Fruit fly (Drosophila melanogaster) whole organism, embryonic: ENCODE data around the gene Cpr67Fa2.
A peak's percentile ranks its signal among the peaks of the same experiment; 100 is the strongest.

ENCODE experiments used
- Bteb2 ChIP-seq: fragments of 200-800 bp; sonication (Bioruptor generic); optimal IDR thresholded peaks from 2 replicates; lab custom pipeline; 2016; ENCODE audit warnings: missing biosample characterization, missing genetic modification characterization
- CG1024 ChIP-seq: fragments of 200-800 bp; sonication (Bioruptor generic); IDR thresholded peaks from 2 replicates; pipeline ENCODE4 v1.3.6; 2022; ENCODE audit warnings: missing biosample characterization, missing genetic modification characterization
- CG10366 ChIP-seq: fragments of 200-800 bp; sonication (Bioruptor generic); IDR thresholded peaks from 2 replicates; pipeline ENCODE4 v1.3.6; 2022; ENCODE audit warnings: missing biosample characterization, missing genetic modification characterization
- CG10431 ChIP-seq: fragments of 200-800 bp; sonication (Bioruptor generic); optimal IDR thresholded peaks from 3 replicates; lab custom pipeline; 2018; ENCODE audit warnings: missing biosample characterization, mild to moderate bottlenecking, missing genetic modification characterization
- CG10543 ChIP-seq: fragments of 200-800 bp; sonication (Bioruptor generic); optimal IDR thresholded peaks from 3 replicates; lab custom pipeline; 2017; ENCODE audit warnings: missing biosample characterization, mild to moderate bottlenecking, missing genetic modification characterization, moderate library complexity
- CG12104 ChIP-seq: fragments of 200-800 bp; sonication (Bioruptor generic); optimal IDR thresholded peaks from 3 replicates; lab custom pipeline; 2016; ENCODE audit warnings: missing biosample characterization, missing genetic modification characterization
- CG13296 ChIP-seq: fragments of 200-800 bp; sonication (Bioruptor generic); optimal IDR thresholded peaks from 3 replicates; lab custom pipeline; 2018; ENCODE audit warnings: missing biosample characterization, mild to moderate bottlenecking, missing genetic modification characterization
- CG1602 ChIP-seq: fragments of 200-800 bp; sonication (Bioruptor generic); optimal IDR thresholded peaks from 3 replicates; lab custom pipeline; 2016; ENCODE audit warnings: missing biosample characterization, missing genetic modification characterization
- CG16813 ChIP-seq: fragments of 200-800 bp; sonication (Bioruptor generic); IDR thresholded peaks from 3 replicates; pipeline ENCODE4 v1.3.6; 2022; ENCODE audit warnings: missing biosample characterization, missing genetic modification characterization; ENCODE audit not compliant: partially characterized antibody
- CG17328 ChIP-seq: fragments of 200-800 bp; sonication (Bioruptor generic); IDR thresholded peaks from 2 replicates; pipeline ENCODE4 v1.3.6; 2022; ENCODE audit warnings: missing biosample characterization, missing genetic modification characterization
- CG18476 ChIP-seq: fragments of 200-800 bp; sonication (Bioruptor generic); optimal IDR thresholded peaks from 2 replicates; lab custom pipeline; 2016; ENCODE audit warnings: missing biosample characterization, mild to moderate bottlenecking, missing genetic modification characterization
- CG2202 ChIP-seq: fragments of 200-800 bp; sonication (Bioruptor generic); optimal IDR thresholded peaks from 2 replicates; lab custom pipeline; 2018; ENCODE audit warnings: missing biosample characterization, mild to moderate bottlenecking, missing genetic modification characterization
- CG30403 ChIP-seq: fragments of 200-800 bp; sonication (Bioruptor generic); optimal IDR thresholded peaks from 3 replicates; lab custom pipeline; 2016; ENCODE audit warnings: missing biosample characterization, missing genetic modification characterization
- CG30431 ChIP-seq: fragments of 200-800 bp; sonication (Bioruptor generic); optimal IDR thresholded peaks from 2 replicates; lab custom pipeline; 2017; ENCODE audit warnings: missing biosample characterization, missing genetic modification characterization
- CG31224 ChIP-seq: fragments of 200-800 bp; sonication (Bioruptor generic); IDR thresholded peaks from 2 replicates; pipeline ENCODE4 v1.3.6; 2022; ENCODE audit warnings: missing biosample characterization, missing genetic modification characterization
- CG31388 ChIP-seq: fragments of 200-800 bp; sonication (Bioruptor generic); optimal IDR thresholded peaks from 2 replicates; lab custom pipeline; 2016; ENCODE audit warnings: missing biosample characterization, missing genetic modification characterization
- CG3847 ChIP-seq: fragments of 200-800 bp; sonication (Bioruptor generic); IDR thresholded peaks from 2 replicates; pipeline ENCODE4 v1.3.6; 2022; ENCODE audit warnings: missing biosample characterization, missing genetic modification characterization
- CG6689 ChIP-seq: fragments of 200-800 bp; sonication (Bioruptor generic); IDR thresholded peaks from 2 replicates; pipeline ENCODE4 v1.3.6; 2022; ENCODE audit warnings: missing biosample characterization, missing genetic modification characterization
- CG9797 ChIP-seq: fragments of 200-800 bp; sonication (Bioruptor generic); optimal IDR thresholded peaks from 3 replicates; lab custom pipeline; 2018; ENCODE audit warnings: missing biosample characterization, mild to moderate bottlenecking, missing genetic modification characterization
- CG9817 ChIP-seq: fragments of 200-800 bp; sonication (Bioruptor generic); optimal IDR thresholded peaks from 2 replicates; lab custom pipeline; 2018; ENCODE audit warnings: missing biosample characterization, mild to moderate bottlenecking, missing genetic modification characterization, moderate library complexity
- Dip2 ChIP-seq: fragments of 200-800 bp; sonication (Bioruptor generic); IDR thresholded peaks from 2 replicates; pipeline ENCODE4 v1.3.6; 2022; ENCODE audit warnings: missing biosample characterization, missing genetic modification characterization
- Dll ChIP-seq: fragments of 200-800 bp; sonication (Bioruptor generic); IDR thresholded peaks from 4 replicates; pipeline ENCODE4 v1.3.6; 2022; ENCODE audit warnings: missing biosample characterization, missing genetic modification characterization; ENCODE audit not compliant: partially characterized antibody
- E2f1 ChIP-seq: fragments of 200-800 bp; sonication (Bioruptor generic); IDR thresholded peaks from 2 replicates; pipeline ENCODE4 v1.3.6; 2022; ENCODE audit warnings: missing biosample characterization, missing genetic modification characterization
- E2f2 ChIP-seq: fragments of 200-800 bp; sonication (Bioruptor generic); IDR thresholded peaks from 2 replicates; pipeline ENCODE4 v1.3.6; 2022; ENCODE audit warnings: missing biosample characterization, missing genetic modification characterization
- Fer3 ChIP-seq: fragments of 200-800 bp; sonication (Bioruptor generic); optimal IDR thresholded peaks from 2 replicates; lab custom pipeline; 2018; ENCODE audit warnings: missing biosample characterization, mild to moderate bottlenecking, missing genetic modification characterization, moderate library complexity
- HHEX ChIP-seq: fragments of 200-800 bp; sonication (Bioruptor generic); optimal IDR thresholded peaks from 3 replicates; lab custom pipeline; 2017; ENCODE audit warnings: missing biosample characterization, mild to moderate bottlenecking, missing genetic modification characterization, missing genetic modification reagents
- HLH4C ChIP-seq: fragments of 200-800 bp; sonication (Bioruptor generic); IDR thresholded peaks from 3 replicates; pipeline ENCODE4 v1.3.6; 2022; ENCODE audit warnings: missing biosample characterization, missing genetic modification characterization; ENCODE audit not compliant: partially characterized antibody
- Jarid2 ChIP-seq: fragments of 200-800 bp; sonication (Bioruptor generic); optimal IDR thresholded peaks from 3 replicates; lab custom pipeline; 2017; ENCODE audit warnings: mild to moderate bottlenecking, missing biosample characterization, missing genetic modification reagents, missing genetic modification characterization
- Lpt ChIP-seq: fragments of >200 bp; optimal IDR thresholded peaks from 2 replicates; lab custom pipeline; 2018; ENCODE audit warnings: missing biosample characterization, missing genetic modification characterization
- Meics ChIP-seq: fragments of 200-800 bp; sonication (Bioruptor generic); optimal IDR thresholded peaks from 2 replicates; lab custom pipeline; 2017; ENCODE audit warnings: missing biosample characterization, mild to moderate bottlenecking, missing genetic modification characterization
- Neu2 ChIP-seq: fragments of 200-800 bp; sonication (Bioruptor generic); optimal IDR thresholded peaks from 3 replicates; lab custom pipeline; 2016; ENCODE audit warnings: missing biosample characterization, missing genetic modification characterization, borderline replicate concordance
- Pdp1 ChIP-seq, 2 experiments: fragments of 200-800 bp; sonication (Bioruptor generic); optimal IDR thresholded peaks; 3 replicates each; lab custom pipeline; 2016; ENCODE audit warnings: missing biosample characterization in 2 of 2, missing genetic modification characterization in 2 of 2, mild to moderate bottlenecking in 1 of 2, moderate library complexity in 1 of 2
- chn ChIP-seq: fragments of 200-800 bp; sonication (Bioruptor generic); optimal IDR thresholded peaks from 2 replicates; lab custom pipeline; 2016; ENCODE audit warnings: missing biosample characterization, missing genetic modification characterization
- crp ChIP-seq, 2 experiments: fragments of 200-800 bp; sonication (Bioruptor generic); optimal IDR thresholded peaks; 2 replicates in 1 of 2; 3 replicates in 1 of 2; lab custom pipeline; 2017; ENCODE audit warnings: missing biosample characterization in 2 of 2, missing genetic modification characterization in 2 of 2, mild to moderate bottlenecking in 1 of 2, moderate library complexity in 1 of 2
- dati ChIP-seq: fragments of 200-800 bp; sonication (Bioruptor generic); IDR thresholded peaks from 2 replicates; pipeline ENCODE4 v1.3.6; 2022; ENCODE audit warnings: missing biosample characterization, missing genetic modification characterization
- disco-r ChIP-seq: fragments of 200-800 bp; sonication (Bioruptor generic); optimal IDR thresholded peaks from 2 replicates; lab custom pipeline; 2016; ENCODE audit warnings: missing biosample characterization, missing genetic modification characterization
- fd64A ChIP-seq: fragments of 200-800 bp; sonication (Bioruptor generic); optimal IDR thresholded peaks from 3 replicates; lab custom pipeline; 2018; ENCODE audit warnings: missing biosample characterization, mild to moderate bottlenecking, missing genetic modification characterization
- fd96Cb ChIP-seq: fragments of 200-800 bp; sonication (Bioruptor generic); optimal IDR thresholded peaks from 2 replicates; lab custom pipeline; 2018; ENCODE audit warnings: missing biosample characterization, mild to moderate bottlenecking, missing genetic modification characterization, moderate library complexity
- ftz-f1 ChIP-seq: fragments of 200-800 bp; sonication (Bioruptor generic); optimal IDR thresholded peaks from 2 replicates; lab custom pipeline; 2016; ENCODE audit warnings: missing biosample characterization, missing genetic modification characterization
- grn ChIP-seq: fragments of 200-800 bp; sonication (Bioruptor generic); optimal IDR thresholded peaks from 3 replicates; lab custom pipeline; 2017; ENCODE audit warnings: missing biosample characterization, missing genetic modification characterization
- ham ChIP-seq: fragments of 200-800 bp; sonication (Bioruptor generic); IDR thresholded peaks from 2 replicates; pipeline ENCODE4 v1.3.6; 2022; ENCODE audit warnings: missing biosample characterization, missing genetic modification characterization
- insv ChIP-seq, 2 experiments: fragments of 200-800 bp; sonication (Bioruptor generic); optimal IDR thresholded peaks; 3 replicates each; lab custom pipeline; 2016 to 2018; ENCODE audit warnings: missing biosample characterization in 2 of 2, missing genetic modification characterization in 2 of 2
- kni ChIP-seq: fragments of 200-800 bp; sonication (Bioruptor generic); optimal IDR thresholded peaks from 3 replicates; lab custom pipeline; 2017; ENCODE audit warnings: mild to moderate bottlenecking, missing biosample characterization, missing genetic modification reagents, missing genetic modification characterization
- lola ChIP-seq, 3 experiments: fragments of >200 bp in 2 of 3; fragments of 200-800 bp in 1 of 3; sonication (Bioruptor generic) in 1 of 3; optimal IDR thresholded peaks; 2 replicates each; lab custom pipeline; 2017 to 2019; ENCODE audit warnings: missing biosample characterization in 3 of 3, missing genetic modification characterization in 3 of 3, mild to moderate bottlenecking in 1 of 3, moderate library complexity in 1 of 3
- phol ChIP-seq: fragments of 200-800 bp; sonication (Bioruptor generic); optimal IDR thresholded peaks from 3 replicates; lab custom pipeline; 2018; ENCODE audit warnings: missing biosample characterization, mild to moderate bottlenecking, missing genetic modification characterization, moderate library complexity
- pros ChIP-seq: fragments of 200-800 bp; sonication (Bioruptor generic); optimal IDR thresholded peaks from 3 replicates; lab custom pipeline; 2019; ENCODE audit warnings: missing biosample characterization, mild to moderate bottlenecking, missing genetic modification characterization, moderate library complexity
- sug ChIP-seq: fragments of 200-800 bp; optimal IDR thresholded peaks from 2 replicates; lab custom pipeline; 2019; ENCODE audit warnings: missing biosample characterization, mild to moderate bottlenecking, missing genetic modification characterization, moderate library complexity
- wek ChIP-seq: fragments of 200-800 bp; sonication (Bioruptor generic); optimal IDR thresholded peaks from 3 replicates; lab custom pipeline; 2018; ENCODE audit warnings: missing biosample characterization, mild to moderate bottlenecking, missing genetic modification characterization, moderate library complexity
- zen ChIP-seq: fragments of 200-800 bp; sonication (Bioruptor generic); optimal IDR thresholded peaks from 3 replicates; lab custom pipeline; 2018; ENCODE audit warnings: missing biosample characterization, mild to moderate bottlenecking, missing genetic modification characterization, moderate library complexity

Cpr67Fa2 gene

dm6 chr3L:10847790-10848492, 43.6 kb upstream of the Cpr67Fa2 start:
- TF ChIP-seq disco-r: no peak
- no peak for TF ChIP-seq E2f2 (GFP tag; lab: Robert Waterston, UW)
- TF ChIP-seq sug: no peak
- no peak for TF ChIP-seq CG18476 (GFP tag; lab: Kevin White, UChicago)
- TF ChIP-seq Dip2 (GFP tag; lab: Robert Waterston, UW): no peak
- TF ChIP-seq Dll (GFP tag; lab: Robert Waterston, UW): no peak
- TF ChIP-seq HHEX (GFP tag; lab: Kevin White, UChicago): no peak
- no peak for TF ChIP-seq E2f1 (GFP tag; lab: Robert Waterston, UW)
- no peak for TF ChIP-seq CG10543
- TF ChIP-seq Lpt (GFP tag; lab: Kevin White, UChicago): no peak
- TF ChIP-seq HLH4C (GFP tag; lab: Robert Waterston, UW): no peak
- TF ChIP-seq phol (tag; lab: Kevin White, UChicago): peak; percentile 69
- TF ChIP-seq Neu2: peak; percentile 35
- no peak for TF ChIP-seq wek (GFP tag; lab: Kevin White, UChicago)
- TF ChIP-seq CG13296 (GFP tag; lab: Kevin White, UChicago): no peak
- no peak for TF ChIP-seq pros
- TF ChIP-seq CG30403 (GFP tag; lab: Kevin White, UChicago): peak; percentile 37
- no peak for TF ChIP-seq CG10366
- TF ChIP-seq chn (GFP tag; lab: Kevin White, UChicago): peak; percentile 41
- TF ChIP-seq CG10431 (GFP tag; lab: Kevin White, UChicago): no peak
- TF ChIP-seq crp (GFP tag; optimal IDR thresholded peaks at IDR 0.05; lab: Kevin White, UChicago): no peak
- TF ChIP-seq CG6689 (GFP tag; lab: Robert Waterston, UW): no peak
- TF ChIP-seq CG3847 (GFP tag; lab: Robert Waterston, UW): no peak
- peak; percentile 83 for TF ChIP-seq zen (tag; lab: Kevin White, UChicago)
- TF ChIP-seq Pdp1 (GFP tag; optimal IDR thresholded peaks at IDR 0.05; lab: Kevin White, UChicago): peak; percentile 9 to 19
- TF ChIP-seq Meics (GFP tag; lab: Kevin White, UChicago): no peak
- no peak for TF ChIP-seq CG17328 (GFP tag; lab: Robert Waterston, UW)
- TF ChIP-seq Bteb2 (GFP tag; lab: Kevin White, UChicago): no peak
- TF ChIP-seq CG31388 (GFP tag; lab: Kevin White, UChicago): no peak
- TF ChIP-seq Jarid2 (GFP tag; lab: Kevin White, UChicago): no peak
- no peak for TF ChIP-seq fd64A (GFP tag; lab: Kevin White, UChicago)
- TF ChIP-seq dati: no peak
- no peak for TF ChIP-seq ham (GFP tag; lab: Robert Waterston, UW)
- no peak for TF ChIP-seq ftz-f1
- no peak for TF ChIP-seq CG31224 (GFP tag; lab: Robert Waterston, UW)
- no peak for TF ChIP-seq CG30431 (GFP tag; lab: Kevin White, UChicago)
- no peak for TF ChIP-seq CG12104 (GFP tag; lab: Kevin White, UChicago)
- no peak for TF ChIP-seq CG16813 (GFP tag; lab: Robert Waterston, UW)
- TF ChIP-seq kni: no peak
- TF ChIP-seq fd96Cb (tag; lab: Kevin White, UChicago): peak; percentile 42
- peak; percentile 8 for TF ChIP-seq CG1602 (GFP tag; lab: Kevin White, UChicago)
- peak in 1 of 3 experiments; percentile 84 for TF ChIP-seq lola (GFP tag; optimal IDR thresholded peaks at IDR 0.05; lab: Kevin White, UChicago)
- no peak for TF ChIP-seq Fer3 (tag; lab: Kevin White, UChicago)
- peak; percentile 24 for TF ChIP-seq CG2202
- TF ChIP-seq CG1024 (GFP tag; lab: Robert Waterston, UW): no peak
- peak; percentile 76 for TF ChIP-seq grn (GFP tag; lab: Kevin White, UChicago)
- TF ChIP-seq CG9797 (GFP tag; lab: Kevin White, UChicago): no peak
- no peak for TF ChIP-seq CG9817 (tag; lab: Kevin White, UChicago)
- TF ChIP-seq insv (GFP tag; optimal IDR thresholded peaks at IDR 0.05; lab: Kevin White, UChicago): no peak
